Worm (Caenorhabditis elegans) whole organism, L2 larva: ENCODE measurements around the gene nhr-168.

ENCODE experiments used
- ama-1 ChIP-seq: fragments of 150-350 bp; optimal IDR thresholded peaks from 2 replicates; lab custom pipeline; 2018; ENCODE audit warnings: inconsistent platforms
- elt-3 ChIP-seq: sonication (generic microtip); optimal IDR thresholded peaks from 2 replicates; lab custom pipeline; 2017; ENCODE audit warnings: missing biosample characterization, missing genetic modification characterization
- nhr-77 ChIP-seq: fragments of 150-350 bp; optimal IDR thresholded peaks from 2 replicates; lab custom pipeline; 2014; ENCODE audit warnings: missing biosample characterization, missing genetic modification characterization
- ztf-4 ChIP-seq: fragments of 150-350 bp; optimal IDR thresholded peaks from 2 replicates; lab custom pipeline; 2014; ENCODE audit warnings: missing biosample characterization, missing genetic modification characterization

ce11 chrV:13364227-13364626, 30.6 kb upstream of the nhr-168 start:
- TF ChIP-seq elt-3 (tag; lab: Kevin White, UChicago), result no peak
- TF ChIP-seq ztf-4 (tag; lab: Kevin White, UChicago), result no peak
- TF ChIP-seq nhr-77 (tag; lab: Kevin White, UChicago), result no peak
- TF ChIP-seq ama-1 (lab: Kevin White, UChicago), result no peak
